Fruit fly (Drosophila melanogaster) whole organism, adult: ENCODE measurements around the gene AdoR.

Experiments used
- CG11617 ChIP-seq: fragments of 200-800 bp; sonication (Bioruptor generic); optimal IDR thresholded peaks from 2 replicates; lab custom pipeline; 2017; ENCODE audit warnings: mild to moderate bottlenecking, missing biosample characterization, missing genetic modification reagents, missing genetic modification characterization
- CG12768 ChIP-seq: fragments of 200-800 bp; sonication (Bioruptor generic); optimal IDR thresholded peaks from 2 replicates; lab custom pipeline; 2017; ENCODE audit warnings: missing biosample characterization, missing genetic modification characterization, mild to moderate bottlenecking, moderate library complexity, missing genetic modification reagents
- CG1620 ChIP-seq: fragments of 200-800 bp; sonication (Bioruptor generic); optimal IDR thresholded peaks from 2 replicates; lab custom pipeline; 2016; ENCODE audit warnings: missing biosample characterization, missing genetic modification characterization
- Clk ChIP-seq: fragments of 200-800 bp; sonication (Bioruptor generic); optimal IDR thresholded peaks from 2 replicates; lab custom pipeline; 2017; ENCODE audit warnings: missing biosample characterization, missing genetic modification characterization
- Hr96 ChIP-seq: fragments of 200-800 bp; sonication (Bioruptor generic); optimal IDR thresholded peaks from 2 replicates; lab custom pipeline; 2016; ENCODE audit warnings: missing biosample characterization, missing genetic modification characterization
- cnc ChIP-seq, 2 experiments: fragments of >200 bp; optimal IDR thresholded peaks; 2 replicates each; lab custom pipeline; 2017
- pad ChIP-seq: fragments of 200-800 bp; sonication (Bioruptor generic); optimal IDR thresholded peaks from 3 replicates; lab custom pipeline; 2017; ENCODE audit warnings: missing biosample characterization, missing genetic modification characterization, mild to moderate bottlenecking, moderate library complexity, missing genetic modification reagents
- tj ChIP-seq: fragments of 200-800 bp; sonication (Bioruptor generic); optimal IDR thresholded peaks from 3 replicates; lab custom pipeline; 2017; ENCODE audit warnings: missing biosample characterization, mild to moderate bottlenecking, missing genetic modification characterization, moderate library complexity
- toe ChIP-seq: fragments of 200-800 bp; sonication (Bioruptor generic); optimal IDR thresholded peaks from 2 replicates; lab custom pipeline; 2016; ENCODE audit warnings: missing biosample characterization, missing genetic modification characterization

dm6 chr3R:30100325-30100975 is 49.0 kb downstream of the AdoR start:
- peak; percentile 99 for TF ChIP-seq pad (GFP tag; lab: Kevin White, UChicago)
- no peak for TF ChIP-seq cnc (optimal IDR thresholded peaks at IDR 0.05; lab: Kevin White, UChicago)
- TF ChIP-seq toe (GFP tag; lab: Kevin White, UChicago): no peak
- TF ChIP-seq Clk (GFP tag; lab: Kevin White, UChicago): no peak
- TF ChIP-seq CG1620 (GFP tag; lab: Kevin White, UChicago): no peak
- TF ChIP-seq CG12768 (GFP tag; lab: Kevin White, UChicago): no peak
- peak; percentile 83 for TF ChIP-seq tj (GFP tag; lab: Kevin White, UChicago)
- TF ChIP-seq CG11617 (GFP tag; lab: Kevin White, UChicago): no peak
- peak; percentile 35 for TF ChIP-seq Hr96
